Fruit fly (Drosophila melanogaster) whole organism, embryonic: ENCODE results near the gene Polr3G.

ENCODE experiments used
- Atf-2 ChIP-seq: fragments of 200-800 bp; sonication (Bioruptor generic); optimal IDR thresholded peaks from 2 replicates; lab custom pipeline; 2016; ENCODE audit warnings: missing biosample characterization, missing genetic modification characterization
- CG10274 ChIP-seq: fragments of 200-800 bp; sonication (Bioruptor generic); optimal IDR thresholded peaks from 3 replicates; lab custom pipeline; 2017; ENCODE audit warnings: missing biosample characterization, mild to moderate bottlenecking, missing genetic modification characterization
- CG10654 ChIP-seq: fragments of 200-800 bp; sonication (Bioruptor generic); optimal IDR thresholded peaks from 2 replicates; lab custom pipeline; 2016; ENCODE audit warnings: missing biosample characterization, missing genetic modification characterization
- CG11504 ChIP-seq: fragments of 200-800 bp; sonication (Bioruptor generic); optimal IDR thresholded peaks from 3 replicates; lab custom pipeline; 2019; ENCODE audit warnings: missing biosample characterization, mild to moderate bottlenecking, missing genetic modification characterization, moderate library complexity
- CG12391 ChIP-seq: fragments of 200-800 bp; sonication (Bioruptor generic); optimal IDR thresholded peaks from 3 replicates; lab custom pipeline; 2018; ENCODE audit warnings: missing biosample characterization, mild to moderate bottlenecking, missing genetic modification characterization, moderate library complexity
- CG16863 ChIP-seq: fragments of 200-800 bp; sonication (Bioruptor generic); optimal IDR thresholded peaks from 3 replicates; lab custom pipeline; 2016; ENCODE audit warnings: missing biosample characterization, missing genetic modification characterization
- CG17328 ChIP-seq: fragments of 200-800 bp; sonication (Bioruptor generic); IDR thresholded peaks from 2 replicates; pipeline ENCODE4 v1.3.6; 2022; ENCODE audit warnings: missing biosample characterization, missing genetic modification characterization
- CG17829 ChIP-seq: fragments of 200-800 bp; optimal IDR thresholded peaks from 2 replicates; lab custom pipeline; 2019; ENCODE audit warnings: missing biosample characterization, mild to moderate bottlenecking, missing genetic modification characterization, moderate library complexity
- CG31388 ChIP-seq: fragments of 200-800 bp; sonication (Bioruptor generic); optimal IDR thresholded peaks from 2 replicates; lab custom pipeline; 2016; ENCODE audit warnings: missing biosample characterization, missing genetic modification characterization
- CG31441 ChIP-seq: fragments of 200-800 bp; sonication (Bioruptor generic); IDR thresholded peaks from 2 replicates; pipeline ENCODE4 v1.3.6; 2022; ENCODE audit warnings: missing biosample characterization, missing genetic modification characterization
- CG4617 ChIP-seq: fragments of 200-800 bp; sonication (Bioruptor generic); optimal IDR thresholded peaks from 3 replicates; lab custom pipeline; 2016; ENCODE audit warnings: missing biosample characterization, missing genetic modification characterization, borderline replicate concordance
- CG5180 ChIP-seq: fragments of 200-800 bp; sonication (Bioruptor generic); optimal IDR thresholded peaks from 3 replicates; lab custom pipeline; 2017; ENCODE audit warnings: missing biosample characterization, missing genetic modification characterization, mild to moderate bottlenecking, moderate library complexity, missing genetic modification reagents
- CG7928 ChIP-seq: fragments of 200-800 bp; sonication (Bioruptor generic); optimal IDR thresholded peaks from 2 replicates; lab custom pipeline; 2017; ENCODE audit warnings: missing biosample characterization, mild to moderate bottlenecking, missing genetic modification characterization
- CkIIα-i1 ChIP-seq: fragments of 200-800 bp; sonication (Bioruptor generic); IDR thresholded peaks from 2 replicates; pipeline ENCODE4 v1.3.6; 2022; ENCODE audit warnings: missing biosample characterization, missing genetic modification characterization
- E2f2 ChIP-seq: fragments of 200-800 bp; sonication (Bioruptor generic); IDR thresholded peaks from 2 replicates; pipeline ENCODE4 v1.3.6; 2022; ENCODE audit warnings: missing biosample characterization, missing genetic modification characterization
- HLH54F ChIP-seq: fragments of 200-800 bp; sonication (Bioruptor generic); optimal IDR thresholded peaks from 3 replicates; lab custom pipeline; 2016; ENCODE audit warnings: missing biosample characterization, missing genetic modification characterization
- Jarid2 ChIP-seq: fragments of 200-800 bp; sonication (Bioruptor generic); optimal IDR thresholded peaks from 3 replicates; lab custom pipeline; 2017; ENCODE audit warnings: mild to moderate bottlenecking, missing biosample characterization, missing genetic modification reagents, missing genetic modification characterization
- Nf-YC ChIP-seq: fragments of 200-800 bp; optimal IDR thresholded peaks from 3 replicates; lab custom pipeline; 2019; ENCODE audit warnings: missing biosample characterization, mild to moderate bottlenecking, missing genetic modification characterization, moderate library complexity
- PHDP ChIP-seq: fragments of 200-800 bp; sonication (Bioruptor generic); optimal IDR thresholded peaks from 3 replicates; lab custom pipeline; 2018; ENCODE audit warnings: missing biosample characterization, mild to moderate bottlenecking, missing genetic modification characterization, moderate library complexity
- Poxn ChIP-seq: fragments of 200-800 bp; sonication (Bioruptor generic); IDR thresholded peaks from 2 replicates; pipeline ENCODE4 v1.3.6; 2022; ENCODE audit warnings: missing biosample characterization, missing genetic modification characterization
- Six4 ChIP-seq: fragments of 200-800 bp; sonication (Bioruptor generic); optimal IDR thresholded peaks from 2 replicates; lab custom pipeline; 2016; ENCODE audit warnings: missing biosample characterization, missing genetic modification characterization
- Sox102F ChIP-seq: fragments of 200-800 bp; sonication (Bioruptor generic); optimal IDR thresholded peaks from 2 replicates; lab custom pipeline; 2018; ENCODE audit warnings: missing biosample characterization, mild to moderate bottlenecking, missing genetic modification characterization, moderate library complexity
- Stat92E ChIP-seq, 3 experiments: fragments of >200 bp in 2 of 3; fragments of 200-800 bp in 1 of 3; sonication (Bioruptor generic) in 1 of 3; optimal IDR thresholded peaks; 2 replicates each; lab custom pipeline; 2017 to 2019; ENCODE audit warnings: missing biosample characterization in 3 of 3, missing genetic modification characterization in 3 of 3, mild to moderate bottlenecking in 1 of 3, moderate library complexity in 1 of 3
- amos ChIP-seq: fragments of 200-800 bp; sonication (Bioruptor generic); IDR thresholded peaks from 2 replicates; pipeline ENCODE4 v1.3.6; 2022; ENCODE audit warnings: missing biosample characterization, missing genetic modification characterization; ENCODE audit not compliant: partially characterized antibody
- bigmax ChIP-seq: fragments of 200-800 bp; sonication (Bioruptor generic); optimal IDR thresholded peaks from 2 replicates; lab custom pipeline; 2018; ENCODE audit warnings: missing biosample characterization, mild to moderate bottlenecking, missing genetic modification characterization
- br ChIP-seq: fragments of >200 bp; optimal IDR thresholded peaks from 2 replicates; lab custom pipeline; 2017
- cg ChIP-seq: fragments of 200-800 bp; sonication (Bioruptor generic); optimal IDR thresholded peaks from 3 replicates; lab custom pipeline; 2019; ENCODE audit warnings: missing biosample characterization, mild to moderate bottlenecking, missing genetic modification characterization, moderate library complexity
- chm ChIP-seq: fragments of 200-800 bp; sonication (Bioruptor generic); IDR thresholded peaks from 2 replicates; pipeline ENCODE4 v1.3.6; 2022; ENCODE audit warnings: missing biosample characterization, missing genetic modification characterization
- chn ChIP-seq: fragments of 200-800 bp; sonication (Bioruptor generic); optimal IDR thresholded peaks from 2 replicates; lab custom pipeline; 2016; ENCODE audit warnings: missing biosample characterization, missing genetic modification characterization
- corto ChIP-seq: fragments of 200-800 bp; sonication (Bioruptor generic); optimal IDR thresholded peaks from 2 replicates; lab custom pipeline; 2016; ENCODE audit warnings: missing biosample characterization, mild to moderate bottlenecking, missing genetic modification characterization, moderate library complexity
- dm ChIP-seq: fragments of 200-800 bp; sonication (Bioruptor generic); optimal IDR thresholded peaks from 3 replicates; lab custom pipeline; 2016; ENCODE audit warnings: missing biosample characterization, missing genetic modification characterization
- esg ChIP-seq: fragments of 200-800 bp; sonication (Bioruptor generic); conservative IDR thresholded peaks from 2 replicates; pipeline ENCODE4 v1.3.6; 2022; ENCODE audit warnings: missing biosample characterization, missing genetic modification characterization
- gce ChIP-seq: fragments of 200-800 bp; sonication (Bioruptor generic); IDR thresholded peaks from 3 replicates; pipeline ENCODE4 v1.3.6; 2022; ENCODE audit warnings: missing biosample characterization, missing genetic modification characterization
- grn ChIP-seq: fragments of 200-800 bp; sonication (Bioruptor generic); optimal IDR thresholded peaks from 3 replicates; lab custom pipeline; 2017; ENCODE audit warnings: missing biosample characterization, missing genetic modification characterization
- gsb-n ChIP-seq: fragments of 200-800 bp; sonication (Bioruptor generic); optimal IDR thresholded peaks from 3 replicates; lab custom pipeline; 2018; ENCODE audit warnings: missing biosample characterization, mild to moderate bottlenecking, missing genetic modification characterization
- nerfin-1 ChIP-seq: fragments of 200-800 bp; sonication (Bioruptor generic); optimal IDR thresholded peaks from 3 replicates; lab custom pipeline; 2019; ENCODE audit warnings: missing biosample characterization, mild to moderate bottlenecking, missing genetic modification characterization, moderate library complexity
- pan ChIP-seq, 4 experiments: fragments of >200 bp in 3 of 4; fragments of 200-800 bp in 1 of 4; sonication (Bioruptor generic) in 1 of 4; optimal IDR thresholded peaks in 3 of 4; IDR thresholded peaks in 1 of 4; 2 replicates each; pipeline versions ENCODE4 v1.3.6 to Lab custom; 2017 to 2022; ENCODE audit warnings: missing biosample characterization in 2 of 4, missing genetic modification characterization in 2 of 4, mixed read lengths in 1 of 4
- prd ChIP-seq, 3 experiments: fragments of >200 bp in 2 of 3; fragments of 200-800 bp in 1 of 3; sonication (Bioruptor generic) in 1 of 3; optimal IDR thresholded peaks in 2 of 3; IDR thresholded peaks in 1 of 3; 2 replicates in 2 of 3; 3 replicates in 1 of 3; pipeline versions ENCODE4 v1.3.6 to Lab custom; 2017 to 2022; ENCODE audit warnings: missing biosample characterization in 1 of 3, missing genetic modification characterization in 1 of 3
- rib ChIP-seq: fragments of 200-800 bp; sonication (Bioruptor generic); IDR thresholded peaks from 2 replicates; pipeline ENCODE4 v1.3.6; 2022; ENCODE audit warnings: missing biosample characterization, missing genetic modification characterization
- run ChIP-seq: fragments of 200-800 bp; sonication (Bioruptor generic); optimal IDR thresholded peaks from 3 replicates; lab custom pipeline; 2018; ENCODE audit warnings: missing biosample characterization, mild to moderate bottlenecking, missing genetic modification characterization
- sc ChIP-seq, 3 experiments: fragments of >200 bp in 2 of 3; fragments of 200-800 bp in 1 of 3; sonication (Bioruptor generic) in 1 of 3; optimal IDR thresholded peaks; 2 replicates in 2 of 3; 3 replicates in 1 of 3; lab custom pipeline; 2017; ENCODE audit warnings: mild to moderate bottlenecking in 1 of 3, missing biosample characterization in 1 of 3, missing genetic modification characterization in 1 of 3, missing genetic modification reagents in 1 of 3
- sd ChIP-seq: fragments of 200-800 bp; sonication (Bioruptor generic); optimal IDR thresholded peaks from 3 replicates; lab custom pipeline; 2018; ENCODE audit warnings: missing biosample characterization, mild to moderate bottlenecking, missing genetic modification characterization, moderate library complexity
- sim ChIP-seq: fragments of 200-800 bp; sonication (Bioruptor generic); IDR thresholded peaks from 2 replicates; pipeline ENCODE4 v1.3.6; 2022; ENCODE audit warnings: missing biosample characterization, missing genetic modification characterization
- tin ChIP-seq: fragments of 200-800 bp; sonication (Bioruptor generic); optimal IDR thresholded peaks from 3 replicates; lab custom pipeline; 2016; ENCODE audit warnings: missing biosample characterization, missing genetic modification characterization
- tx ChIP-seq: fragments of 200-800 bp; sonication (Bioruptor generic); optimal IDR thresholded peaks from 2 replicates; lab custom pipeline; 2016; ENCODE audit warnings: missing biosample characterization, missing genetic modification characterization
- unpg ChIP-seq: fragments of 200-800 bp; sonication (Bioruptor generic); optimal IDR thresholded peaks from 3 replicates; lab custom pipeline; 2018; ENCODE audit warnings: missing biosample characterization, mild to moderate bottlenecking, missing genetic modification characterization, moderate library complexity
- vvl ChIP-seq: fragments of 200-800 bp; sonication (Bioruptor generic); IDR thresholded peaks from 2 replicates; pipeline ENCODE4 v1.3.6; 2022; ENCODE audit warnings: missing biosample characterization, missing genetic modification characterization
- zf30C ChIP-seq: fragments of 200-800 bp; sonication (Bioruptor generic); optimal IDR thresholded peaks from 3 replicates; lab custom pipeline; 2018; ENCODE audit warnings: missing biosample characterization, mild to moderate bottlenecking, missing genetic modification characterization
- zfh1 ChIP-seq: fragments of 200-800 bp; sonication (Bioruptor generic); IDR thresholded peaks from 3 replicates; pipeline ENCODE4 v1.3.6; 2022; ENCODE audit warnings: missing biosample characterization, missing genetic modification characterization

Polr3G gene

dm6 chr3L:17457695-17458242 lies 30.8 kb upstream of the Polr3G start (continued):
- no peak for TF ChIP-seq br (lab: Kevin White, UChicago)
- TF ChIP-seq CG10654 (GFP tag; lab: Kevin White, UChicago) = no peak
- TF ChIP-seq CG7928 = no peak
- TF ChIP-seq bigmax (GFP tag; lab: Kevin White, UChicago) = no peak
- TF ChIP-seq Stat92E (GFP tag; optimal IDR thresholded peaks at IDR 0.05; lab: Kevin White, UChicago) = no peak
- 0 out of 2 replicates have a peak, but pooled peaks have one; percentile 7 for TF ChIP-seq esg (GFP tag; lab: Robert Waterston, UW)
- peak; percentile 38; the same call in 1 of the 2 replicates for TF ChIP-seq CG31441 (GFP tag; lab: Robert Waterston, UW)
- TF ChIP-seq tx (GFP tag; lab: Kevin White, UChicago) = no peak
- TF ChIP-seq unpg (GFP tag; lab: Kevin White, UChicago) = no peak
- 0 out of 2 replicates have a peak, but pooled peaks have one; percentile 28 for TF ChIP-seq sim (GFP tag; lab: Robert Waterston, UW)
- no peak for TF ChIP-seq cg (GFP tag; lab: Kevin White, UChicago)
- no peak for TF ChIP-seq gsb-n (tag; lab: Kevin White, UChicago)
- TF ChIP-seq sd (tag; lab: Kevin White, UChicago) = no peak
- no peak for TF ChIP-seq Poxn (GFP tag; lab: Robert Waterston, UW)
- no peak for TF ChIP-seq CG4617 (GFP tag; lab: Kevin White, UChicago)
- no peak for TF ChIP-seq CG5180 (GFP tag; lab: Kevin White, UChicago)
- peak; percentile 55 for TF ChIP-seq CG11504 (tag; lab: Kevin White, UChicago)
- peak; percentile 0 for TF ChIP-seq nerfin-1
- TF ChIP-seq Atf-2 (GFP tag; lab: Kevin White, UChicago) = no peak
- no peak for TF ChIP-seq CG10274
- TF ChIP-seq rib (GFP tag; lab: Robert Waterston, UW) = no peak
- no peak for TF ChIP-seq sc (optimal IDR thresholded peaks at IDR 0.05; lab: Kevin White, UChicago)
- TF ChIP-seq sc (GFP tag; optimal IDR thresholded peaks at IDR 0.05; lab: Kevin White, UChicago) = no peak
- no peak for TF ChIP-seq CG16863 (GFP tag; lab: Kevin White, UChicago)
- TF ChIP-seq HLH54F (GFP tag; lab: Kevin White, UChicago) = no peak
- TF ChIP-seq CG17829 (tag; lab: Kevin White, UChicago) = peak; percentile 23
- TF ChIP-seq pan (optimal IDR thresholded peaks at IDR 0.05; lab: Kevin White, UChicago) = no peak
- peak in 1 of 2 experiments; percentile 26 for TF ChIP-seq pan (GFP tag; optimal IDR thresholded peaks at IDR 0.05 in 1 of 2, IDR thresholded peaks at IDR 0.05 in 1 of 2)
- TF ChIP-seq corto (GFP tag; lab: Kevin White, UChicago) = no peak
- TF ChIP-seq Jarid2 = no peak
- TF ChIP-seq Six4 = no peak
- peak; percentile 52 for TF ChIP-seq CG17328
- TF ChIP-seq run = no peak
- TF ChIP-seq grn = no peak
- TF ChIP-seq amos (GFP tag; lab: Robert Waterston, UW) = no peak
- TF ChIP-seq PHDP (tag; lab: Kevin White, UChicago) = peak; percentile 26
- TF ChIP-seq vvl (GFP tag; lab: Robert Waterston, UW) = 0 out of 2 replicates have a peak, but pooled peaks have one; percentile 16
- no peak for TF ChIP-seq chm (GFP tag; lab: Robert Waterston, UW)
- TF ChIP-seq chn (GFP tag; lab: Kevin White, UChicago) = no peak
- TF ChIP-seq CkIIα-i1 = no peak
- TF ChIP-seq Sox102F (GFP tag; lab: Kevin White, UChicago) = peak; percentile 48
- TF ChIP-seq zf30C = peak; percentile 42
- TF ChIP-seq CG12391 = peak; percentile 39
- peak; percentile 32; the same call in 1 of the 3 replicates for TF ChIP-seq zfh1 (GFP tag; lab: Robert Waterston, UW)
- no peak for TF ChIP-seq gce (GFP tag; lab: Robert Waterston, UW)
- no peak for TF ChIP-seq CG31388
- TF ChIP-seq dm (GFP tag; lab: Kevin White, UChicago) = no peak
- no peak for TF ChIP-seq E2f2 (GFP tag; lab: Robert Waterston, UW)
- TF ChIP-seq Nf-YC = no peak
- no peak for TF ChIP-seq prd (optimal IDR thresholded peaks at IDR 0.05; lab: Kevin White, UChicago)
- TF ChIP-seq prd (GFP tag; IDR thresholded peaks at IDR 0.05; lab: Robert Waterston, UW) = peak; percentile 29; the same call in 1 of the 3 replicates
- TF ChIP-seq tin = no peak
